Worm (Caenorhabditis elegans): ENCODE results near the gene raga-1.

The raga-1 gene

DNA sequence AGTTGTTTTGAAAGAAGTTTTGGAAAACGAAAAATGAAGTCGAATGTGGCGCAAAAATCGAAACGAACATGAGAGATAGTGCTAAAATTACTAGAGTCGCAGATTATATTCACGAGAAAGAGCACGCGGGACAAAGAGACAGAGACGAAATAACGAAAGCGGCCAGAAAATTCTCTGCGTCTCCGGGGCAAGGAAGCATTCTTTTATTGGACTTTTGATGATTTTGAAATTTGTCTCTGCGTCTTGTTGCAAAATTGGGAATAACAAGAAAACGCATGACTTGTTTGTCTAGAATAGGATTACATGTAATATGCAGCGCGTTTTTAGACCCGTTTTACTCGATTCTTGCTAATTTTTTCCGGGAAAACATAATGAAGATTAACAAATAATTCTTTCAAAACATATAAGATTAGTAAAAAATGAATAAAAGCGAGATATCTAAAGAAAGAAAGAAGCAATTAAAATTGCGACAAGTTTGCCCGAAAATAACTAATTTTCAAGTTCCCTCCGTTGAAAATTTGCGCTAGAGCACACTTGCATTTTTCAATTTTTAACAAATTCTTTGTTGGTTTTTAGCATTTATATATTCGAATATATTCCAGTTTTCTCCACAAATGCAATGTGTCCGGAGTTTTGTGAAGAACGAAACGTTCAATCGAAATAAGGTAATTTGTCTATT is 46.9 kb downstream of the raga-1 start, which contains the start of the genes B0491.6 and pigm-1 (continued):
- TF ChIP-seq lsy-27 (tag; optimal IDR thresholded peaks at IDR 0.05; ENCODE audit: borderline replicate concordance, insufficient read depth) (no peak), mcd-1 (GFP tag; IDR thresholded peaks at IDR 0.05) (peak; percentile 61; the same call in 1 of the 2 replicates), ekl-4 (GFP tag; IDR thresholded peaks at IDR 0.05) (no peak), unc-130 (GFP tag; optimal IDR thresholded peaks at IDR 0.05) (no peak), nhr-80 (tag; optimal IDR thresholded peaks at IDR 0.05) (peak; percentile 42), chd-7 (tag; optimal IDR thresholded peaks at IDR 0.05) (no peak), nfyb-1 (GFP tag; IDR thresholded peaks at IDR 0.05) (no peak), F23B12.7 (tag; optimal IDR thresholded peaks at IDR 0.05; ENCODE audit: insufficient read depth) (no peak), mes-4 (tag; optimal IDR thresholded peaks at IDR 0.05) (no peak), D2030.7 (GFP tag; IDR thresholded peaks at IDR 0.05) (no peak), nhr-179 (tag; optimal IDR thresholded peaks at IDR 0.05) (no peak), K11D2.4 (GFP tag; IDR thresholded peaks at IDR 0.05) (no peak), lin-54 (GFP tag; optimal IDR thresholded peaks at IDR 0.05) (peak; percentile 62), attf-5 (GFP tag; optimal IDR thresholded peaks at IDR 0.05) (peak; percentile 90), C06A6.2 (GFP tag; conservative IDR thresholded peaks at IDR 0.05) (no peak), snpc-3.4 (tag; optimal IDR thresholded peaks at IDR 0.05) (no peak), tlf-1 (GFP tag; optimal IDR thresholded peaks at IDR 0.05) (no peak), sea-2 (GFP tag; IDR thresholded peaks at IDR 0.05) (no peak), egl-44 (GFP tag; IDR thresholded peaks at IDR 0.05) (0 out of 2 replicates have a peak, but pooled peaks have one; percentile 15), lsl-1 (GFP tag; optimal IDR thresholded peaks at IDR 0.05) (no peak), let-526 (GFP tag; IDR thresholded peaks at IDR 0.05) (no peak), pha-4 (tag; optimal IDR thresholded peaks at IDR 0.05) (no peak), rec-8 (tag; optimal IDR thresholded peaks at IDR 0.05) (no peak), hsf-1 (GFP tag; IDR thresholded peaks at IDR 0.05) (0 out of 2 replicates have a peak, but pooled peaks have one; percentile 39), egl-18 (GFP tag; IDR thresholded peaks at IDR 0.05) (no peak), snpc-1.1 (tag; optimal IDR thresholded peaks at IDR 0.05; ENCODE audit: insufficient read depth) (no peak), lin-26 (GFP tag; IDR thresholded peaks at IDR 0.05) (no peak), F10E7.11 (tag; optimal IDR thresholded peaks at IDR 0.05) (no peak), somi-1 (GFP tag; optimal IDR thresholded peaks at IDR 0.05) (no peak), madf-6 (GFP tag; IDR thresholded peaks at IDR 0.05) (peak; percentile 12; the same call in 1 of the 2 replicates), bed-2 (GFP tag; IDR thresholded peaks at IDR 0.05) (no peak), rcor-1 (GFP tag; IDR thresholded peaks at IDR 0.05) (no peak), nhr-27 (tag; optimal IDR thresholded peaks at IDR 0.05) (no peak), B0261.1 (tag; optimal IDR thresholded peaks at IDR 0.05) (no peak), K12H6.12 (tag; optimal IDR thresholded peaks at IDR 0.05) (peak; percentile 70), lin-40 (tag; optimal IDR thresholded peaks at IDR 0.05) (peak; percentile 64), attf-3 (GFP tag; conservative IDR thresholded peaks at IDR 0.05) (no peak), egrh-3 (GFP tag; IDR thresholded peaks at IDR 0.05) (no peak), let-607 (tag; optimal IDR thresholded peaks at IDR 0.05) (no peak), attf-6 (GFP tag; IDR thresholded peaks at IDR 0.05) (no peak), ztf-3 (GFP tag; optimal IDR thresholded peaks at IDR 0.05) (no peak), F22D6.2 (tag; optimal IDR thresholded peaks at IDR 0.05) (no peak), unc-62 (GFP tag; optimal IDR thresholded peaks at IDR 0.05) (no peak), dox-1 (GFP tag; IDR thresholded peaks at IDR 0.05) (peak; percentile 53), ceh-79 (tag; optimal IDR thresholded peaks at IDR 0.05) (no peak), B0336.3 (GFP tag; IDR thresholded peaks at IDR 0.05) (no peak), madf-3 (GFP tag; IDR thresholded peaks at IDR 0.05) (no peak)

All from whole organism, young adult.